Worm (Caenorhabditis elegans) whole organism, dauer: ENCODE measurements around the gene H04D03.7.
"Not testable (repeated sequence)": the region's sequence is repeated elsewhere in the genome, so short reads cannot be mapped to it uniquely, and the experiment has no call there.

Source experiments
- unc-62 ChIP-seq: sonication (generic microtip); optimal IDR thresholded peaks from 2 replicates; lab custom pipeline; 2017; ENCODE audit warnings: missing biosample characterization, missing genetic modification reagents, missing genetic modification characterization

H04D03.7 gene

ce11 chrIII:10438780-10439179 lies 7.8 kb downstream of the H04D03.7 start, which contains the start of gene H04D03.6:
Gene H04D03.6 (minus strand): TSS chrIII:10438880.
- TF ChIP-seq unc-62 (GFP tag; lab: Kevin White, UChicago), result not testable (repeated sequence)

ce11 chrIII:10435938-10436842 lies 10.4 kb downstream of the H04D03.7 start, which contains the start of the genes smrd-1 and enu-3.1:
Gene smrd-1 (minus strand): TSS chrIII:10435988.
Gene enu-3.1 (plus strand): TSS chrIII:10436276.
- TF ChIP-seq unc-62 (GFP tag; lab: Kevin White, UChicago), result not testable (repeated sequence)

ce11 chrIII:10432104-10432503 lies 14.5 kb downstream of the H04D03.7 start:
- TF ChIP-seq unc-62 (GFP tag; lab: Kevin White, UChicago), result no peak

ce11 chrIII:10427882-10428281 lies 18.7 kb downstream of the H04D03.7 start, which contains the start of gene prp-3:
Gene prp-3 (minus strand): TSS chrIII:10427982.
- no peak for TF ChIP-seq unc-62 (GFP tag; lab: Kevin White, UChicago)

- no peak for TF ChIP-seq unc-62 (GFP tag; lab: Kevin White, UChicago)
Measured at ce11 chrIII:10423906-10424305, 22.7 kb downstream of the H04D03.7 start, which contains the start of gene M03C11.6. Gene M03C11.6 (minus strand): TSS chrIII:10424006.

- no peak for TF ChIP-seq unc-62 (GFP tag; lab: Kevin White, UChicago)
Measured at ce11 chrIII:10421680-10422079, 24.9 kb downstream of the H04D03.7 start.

ce11 chrIII:10415822-10416221 lies 30.8 kb downstream of the H04D03.7 start, which contains the start of gene ymel-1:
Gene ymel-1 (plus strand): TSS chrIII:10416139.
- no peak for TF ChIP-seq unc-62 (GFP tag; lab: Kevin White, UChicago)

ce11 chrIII:10407198-10407663 lies 39.4 kb downstream of the H04D03.7 start, which contains the start of gene hat-1:
Gene hat-1 (minus strand): TSS chrIII:10407248.
- no peak for TF ChIP-seq unc-62 (GFP tag; lab: Kevin White, UChicago)

- no peak for TF ChIP-seq unc-62 (GFP tag; lab: Kevin White, UChicago)
Measured at ce11 chrIII:10404918-10405317, 41.7 kb downstream of the H04D03.7 start, which contains the start of the genes M03C11.3 and chl-1. Gene M03C11.3 (plus strand): TSS chrIII:10405070. Gene chl-1 (minus strand): TSS chrIII:10405240.

- TF ChIP-seq unc-62 (GFP tag; lab: Kevin White, UChicago), result no peak
Measured at ce11 chrIII:10398919-10399318, 47.7 kb downstream of the H04D03.7 start.

ce11 chrIII:10396891-10397502 lies 49.6 kb downstream of the H04D03.7 start:
- TF ChIP-seq unc-62 (GFP tag; lab: Kevin White, UChicago), result no peak

ce11 chrIII:10395990-10396389 lies 50.6 kb downstream of the H04D03.7 start, which contains the start of gene M03C11.1:
Gene M03C11.1 (minus strand): TSS chrIII:10396090.
- TF ChIP-seq unc-62 (GFP tag; lab: Kevin White, UChicago), result no peak
